Worm (Caenorhabditis elegans): ENCODE results near the gene T19H12.6.

DNA sequence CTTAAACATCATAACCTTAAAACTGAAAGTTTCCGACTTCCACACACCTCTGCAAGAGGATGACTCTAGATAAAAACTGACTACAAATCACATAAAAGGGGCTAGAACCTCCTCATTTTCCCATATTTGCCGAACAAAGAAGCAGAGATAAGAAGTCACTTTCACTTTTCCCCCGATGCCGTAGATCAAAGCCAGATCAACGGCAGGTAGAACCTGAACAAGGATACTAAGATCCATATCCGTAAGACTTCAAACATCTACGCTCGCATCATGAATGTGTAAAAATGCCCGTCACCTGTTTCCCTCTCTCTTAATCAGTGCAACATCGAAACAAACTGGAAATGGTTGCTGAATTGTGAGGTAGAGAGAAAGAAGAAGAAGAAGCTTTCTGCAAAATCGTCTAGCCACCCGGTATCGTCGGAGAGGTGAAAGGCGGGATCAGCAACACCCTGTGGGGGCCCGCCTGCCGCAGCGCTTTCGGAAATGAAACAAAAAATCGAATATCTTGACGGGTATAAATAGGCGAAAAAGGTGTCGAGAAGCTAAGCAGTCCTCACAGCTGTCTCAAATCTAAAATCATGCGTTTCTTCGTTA lies 41.3 kb upstream of the T19H12.6 start, which contains the start of gene C02E7.6:
- TF ChIP-seq skn-1 (tag; optimal IDR thresholded peaks at IDR 0.05) = no peak
- no peak for TF ChIP-seq dpl-1 (GFP tag; optimal IDR thresholded peaks at IDR 0.05)
- TF ChIP-seq Y48G9A.11 (GFP tag; IDR thresholded peaks at IDR 0.05) = no peak
- TF ChIP-seq mes-2 (tag; optimal IDR thresholded peaks at IDR 0.05; ENCODE audit: poor library complexity, severe bottlenecking) = no peak
